Worm (Caenorhabditis elegans) whole organism, L1 larva: Measurements from ENCODE around the gene cal-8.
A peak's percentile ranks its signal among the peaks of the same experiment; 100 is the strongest.

Source experiments
- C04F5.9 ChIP-seq: sonication (generic microtip); optimal IDR thresholded peaks from 2 replicates; lab custom pipeline; 2016; ENCODE audit warnings: missing genetic modification characterization, missing compliant biosample characterization
- F16B12.6 ChIP-seq: fragments of 150-350 bp; optimal IDR thresholded peaks from 2 replicates; lab custom pipeline; 2014; ENCODE audit warnings: missing biosample characterization, missing genetic modification characterization
- alr-1 ChIP-seq: fragments of 200-800 bp; sonication (Bioruptor generic); optimal IDR thresholded peaks from 2 replicates; lab custom pipeline; 2018; ENCODE audit warnings: borderline replicate concordance, mild to moderate bottlenecking, missing genetic modification characterization, missing compliant biosample characterization
- ama-1 ChIP-seq: fragments of 150-350 bp; optimal IDR thresholded peaks from 2 replicates; lab custom pipeline; 2014
- blmp-1 ChIP-seq: fragments of 150-350 bp; optimal IDR thresholded peaks from 2 replicates; lab custom pipeline; 2014; ENCODE audit warnings: missing biosample characterization, missing genetic modification characterization
- ceh-82 ChIP-seq, 3 experiments: fragments of 150-350 bp in 1 of 3; sonication (generic microtip) in 2 of 3; optimal IDR thresholded peaks; 2 replicates each; lab custom pipeline; 2014 to 2017; ENCODE audit warnings: missing biosample characterization in 3 of 3, missing genetic modification characterization in 3 of 3
- ces-1 ChIP-seq: fragments of 150-350 bp; optimal IDR thresholded peaks from 2 replicates; lab custom pipeline; 2014; ENCODE audit warnings: missing biosample characterization, missing genetic modification reagents, missing genetic modification characterization
- dpl-1 ChIP-seq, 3 experiments: fragments of 150-350 bp in 2 of 3; sonication (generic microtip) in 1 of 3; optimal IDR thresholded peaks; 2 replicates each; lab custom pipeline; 2014 to 2017; ENCODE audit warnings: missing biosample characterization in 3 of 3, missing genetic modification characterization in 3 of 3, missing genetic modification reagents in 3 of 3
- efl-1 ChIP-seq, 4 experiments: fragments of 150-350 bp; optimal IDR thresholded peaks in 3 of 4; peaks in 1 of 4; 1 replicate in 1 of 4; 2 replicates in 3 of 4; lab custom pipeline; 2014; ENCODE audit warnings: missing biosample characterization in 2 of 4, missing genetic modification characterization in 2 of 4, missing genetic modification reagents in 2 of 4
- egl-27 ChIP-seq, 2 experiments: fragments of 150-350 bp in 1 of 2; sonication (generic microtip); optimal IDR thresholded peaks; 3 replicates each; lab custom pipeline; 2017 to 2018; ENCODE audit warnings: missing biosample characterization in 2 of 2, missing genetic modification characterization in 2 of 2, missing genetic modification reagents in 2 of 2
- elt-2 ChIP-seq: sonication (generic microtip); optimal IDR thresholded peaks from 2 replicates; lab custom pipeline; 2016; ENCODE audit warnings: missing genetic modification characterization, mild to moderate bottlenecking, inconsistent platforms, missing compliant biosample characterization, missing genetic modification reagents
- fkh-10 ChIP-seq: sonication (generic microtip); optimal IDR thresholded peaks from 2 replicates; lab custom pipeline; 2017; ENCODE audit warnings: missing biosample characterization, missing genetic modification reagents, missing genetic modification characterization
- fkh-4 ChIP-seq: sonication (generic microtip); optimal IDR thresholded peaks from 2 replicates; lab custom pipeline; 2016; ENCODE audit warnings: missing compliant biosample characterization, missing genetic modification characterization, borderline replicate concordance
- hlh-4 ChIP-seq: sonication (generic microtip); optimal IDR thresholded peaks from 2 replicates; lab custom pipeline; 2016; ENCODE audit warnings: mild to moderate bottlenecking, missing genetic modification characterization, missing compliant biosample characterization
- hpl-2 ChIP-seq: fragments of 150-350 bp; optimal IDR thresholded peaks from 2 replicates; lab custom pipeline; 2014; ENCODE audit warnings: missing biosample characterization, missing genetic modification reagents, missing genetic modification characterization
- lin-13 ChIP-seq: fragments of 150-350 bp; optimal IDR thresholded peaks from 2 replicates; lab custom pipeline; 2014; ENCODE audit warnings: missing biosample characterization, missing genetic modification reagents, missing genetic modification characterization
- lin-14 ChIP-seq: fragments of 200-800 bp; sonication (Bioruptor generic); optimal IDR thresholded peaks from 2 replicates; lab custom pipeline; 2018; ENCODE audit warnings: mild to moderate bottlenecking, missing genetic modification characterization, moderate library complexity, missing compliant biosample characterization
- lin-15B ChIP-seq: fragments of 150-350 bp; sonication (generic microtip); optimal IDR thresholded peaks from 3 replicates; lab custom pipeline; 2014; ENCODE audit warnings: missing biosample characterization, missing genetic modification characterization
- lin-35 ChIP-seq, 2 experiments: fragments of 150-350 bp; optimal IDR thresholded peaks; 2 replicates each; lab custom pipeline; 2014; ENCODE audit warnings: missing biosample characterization in 2 of 2, missing genetic modification characterization in 2 of 2, missing genetic modification reagents in 2 of 2
- lin-39 ChIP-seq: fragments of 150-350 bp; optimal IDR thresholded peaks from 2 replicates; lab custom pipeline; 2014; ENCODE audit warnings: missing biosample characterization, missing genetic modification reagents, missing genetic modification characterization
- lsy-2 ChIP-seq, 2 experiments: fragments of 150-350 bp; optimal IDR thresholded peaks; 2 replicates each; lab custom pipeline; 2014; ENCODE audit warnings: missing biosample characterization in 2 of 2, missing genetic modification characterization in 2 of 2
- mab-9 ChIP-seq: fragments of 200-800 bp; sonication (Bioruptor generic); IDR thresholded peaks from 2 replicates; pipeline ENCODE4 v1.3.6; 2022; ENCODE audit warnings: missing genetic modification reagents, missing genetic modification characterization, missing compliant biosample characterization
- mep-1 ChIP-seq: fragments of 150-350 bp; optimal IDR thresholded peaks from 2 replicates; lab custom pipeline; 2014; ENCODE audit warnings: missing biosample characterization, missing genetic modification characterization
- nhr-12 ChIP-seq: sonication (generic microtip); optimal IDR thresholded peaks from 2 replicates; lab custom pipeline; 2017; ENCODE audit warnings: missing biosample characterization, missing genetic modification characterization
- nhr-28 ChIP-seq: fragments of 150-350 bp; optimal IDR thresholded peaks from 2 replicates; lab custom pipeline; 2014; ENCODE audit warnings: missing biosample characterization, missing genetic modification characterization
- nhr-71 ChIP-seq: sonication (generic microtip); optimal IDR thresholded peaks from 2 replicates; lab custom pipeline; 2016; ENCODE audit warnings: mild to moderate bottlenecking, missing genetic modification characterization, moderate library complexity, missing compliant biosample characterization
- nhr-76 ChIP-seq: sonication (generic microtip); optimal IDR thresholded peaks from 2 replicates; lab custom pipeline; 2017; ENCODE audit warnings: missing biosample characterization, missing genetic modification characterization
- nhr-84 ChIP-seq: sonication (generic microtip); optimal IDR thresholded peaks from 2 replicates; lab custom pipeline; 2017; ENCODE audit warnings: missing biosample characterization, missing genetic modification characterization
- nhr-85 ChIP-seq: sonication (generic microtip); peaks from one replicate; lab custom pipeline; 2016; ENCODE audit warnings: missing genetic modification characterization, inconsistent platforms, missing compliant biosample characterization
- nhr-90 ChIP-seq: sonication (generic microtip); optimal IDR thresholded peaks from 2 replicates; lab custom pipeline; 2016; ENCODE audit warnings: mild to moderate bottlenecking, missing genetic modification characterization, missing compliant biosample characterization; ENCODE audit not compliant: poor library complexity
- rnt-1 ChIP-seq: sonication (generic microtip); optimal IDR thresholded peaks from 2 replicates; lab custom pipeline; 2016; ENCODE audit warnings: mild to moderate bottlenecking, missing genetic modification characterization, moderate library complexity, missing compliant biosample characterization
- skn-1 ChIP-seq: fragments of 150-350 bp; optimal IDR thresholded peaks from 2 replicates; lab custom pipeline; 2014; ENCODE audit warnings: missing biosample characterization, missing genetic modification characterization
- snpc-4 ChIP-seq: fragments of 150-350 bp; optimal IDR thresholded peaks from 2 replicates; lab custom pipeline; 2014; ENCODE audit warnings: missing biosample characterization, missing genetic modification characterization
- snu-23 ChIP-seq: sonication (generic microtip); optimal IDR thresholded peaks from 2 replicates; lab custom pipeline; 2016; ENCODE audit warnings: missing genetic modification characterization, missing compliant biosample characterization
- swsn-7 ChIP-seq: sonication (generic microtip); optimal IDR thresholded peaks from 2 replicates; lab custom pipeline; 2016; ENCODE audit warnings: missing genetic modification characterization, missing compliant biosample characterization
- tlp-1 ChIP-seq: fragments of 150-350 bp; optimal IDR thresholded peaks from 2 replicates; lab custom pipeline; 2014; ENCODE audit warnings: missing biosample characterization, missing genetic modification characterization
- xbp-1 ChIP-seq: sonication (generic microtip); optimal IDR thresholded peaks from 2 replicates; lab custom pipeline; 2016; ENCODE audit warnings: missing genetic modification characterization, missing compliant biosample characterization
- zip-4 ChIP-seq: fragments of 200-800 bp; sonication (Bioruptor generic); optimal IDR thresholded peaks from 2 replicates; lab custom pipeline; 2018; ENCODE audit warnings: mild to moderate bottlenecking, missing genetic modification characterization, moderate library complexity, missing compliant biosample characterization
- ztf-11 ChIP-seq, 2 experiments: sonication (generic microtip); optimal IDR thresholded peaks; 2 replicates each; lab custom pipeline; 2016 to 2017; ENCODE audit warnings: missing genetic modification characterization in 2 of 2, missing biosample characterization in 1 of 2, missing compliant biosample characterization in 1 of 2

cal-8 gene

ce11 chrII:5503760-5504159 is 21.9 kb upstream of the cal-8 start, which contains the start of gene cyp-44A1:
cyp-44A1 (plus strand) TSS chrII:5504044.
- TF ChIP-seq mep-1 (tag; lab: Kevin White, UChicago) (no peak), alr-1 (tag; lab: Kevin White, UChicago) (no peak), lsy-2 (tag; optimal IDR thresholded peaks at IDR 0.05; lab: Kevin White, UChicago) (no peak), nhr-12 (tag; lab: Kevin White, UChicago) (no peak), elt-2 (tag; lab: Kevin White, UChicago) (peak; percentile 40), zip-4 (GFP tag; lab: Kevin White, UChicago) (no peak), fkh-4 (no peak)

DNA sequence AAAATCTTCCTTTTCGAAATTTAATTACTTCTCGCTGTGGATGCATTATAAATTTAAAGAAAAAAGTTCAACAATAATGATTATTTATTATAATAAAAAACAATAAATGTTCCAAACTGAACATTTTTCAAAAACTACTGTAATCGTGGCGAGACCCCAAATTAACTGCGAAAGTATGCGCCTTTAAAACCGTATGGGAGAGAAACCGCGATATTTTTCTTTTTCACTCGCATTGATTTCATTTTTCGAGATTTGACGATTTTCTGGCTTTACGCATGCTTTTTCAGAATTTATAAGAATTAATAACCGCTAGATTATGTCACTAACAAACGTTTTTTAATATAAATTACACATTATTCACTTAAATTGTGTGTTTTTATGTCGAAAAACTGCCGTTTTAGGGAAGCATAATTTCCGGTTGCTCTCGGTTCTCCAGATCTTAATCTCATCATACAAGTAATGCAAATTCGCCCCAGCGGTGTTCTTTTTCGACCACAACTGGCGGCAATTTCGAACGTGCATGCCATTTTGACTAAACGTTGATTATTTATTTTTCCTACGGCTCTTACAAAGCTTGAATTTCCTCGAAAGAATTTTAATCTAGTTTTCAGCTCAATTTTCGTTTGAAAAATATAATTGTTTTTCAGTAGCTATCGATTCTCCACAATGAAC is 19.3 kb upstream of the cal-8 start, which contains the start of gene F12A10.8:
Gene F12A10.8 (minus strand): TSS at position 79 of the 672 bp plus-strand sequence.
- TF ChIP-seq snpc-4, result no peak
- no peak for TF ChIP-seq elt-2 (tag; lab: Kevin White, UChicago)
- peak; percentile 33 for TF ChIP-seq nhr-85 (tag; lab: Kevin White, UChicago)
- TF ChIP-seq ceh-82 (tag; optimal IDR thresholded peaks at IDR 0.05; lab: Kevin White, UChicago), result peak in 1 of 3 experiments; percentile 32
- TF ChIP-seq swsn-7 (tag; lab: Kevin White, UChicago), result no peak
- no peak for TF ChIP-seq fkh-4
- TF ChIP-seq lin-14 (GFP tag; lab: Kevin White, UChicago), result peak; percentile 29
- no peak for TF ChIP-seq ama-1 (lab: Kevin White, UChicago)
- TF ChIP-seq ces-1 (GFP tag; lab: Kevin White, UChicago), result no peak
- TF ChIP-seq blmp-1 (tag; lab: Kevin White, UChicago), result peak; percentile 55
- TF ChIP-seq tlp-1, result no peak
- peak in 1 of 2 experiments; percentile 68 for TF ChIP-seq lsy-2 (tag; optimal IDR thresholded peaks at IDR 0.05; lab: Kevin White, UChicago)
- TF ChIP-seq fkh-10 (GFP tag; lab: Kevin White, UChicago), result no peak
- TF ChIP-seq skn-1 (tag; lab: Kevin White, UChicago), result peak; percentile 17
- peak; percentile 75 to 92 for TF ChIP-seq lin-35 (GFP tag; optimal IDR thresholded peaks at IDR 0.05; lab: Kevin White, UChicago)
- peak; percentile 24 for TF ChIP-seq snu-23 (GFP tag; lab: Kevin White, UChicago)
- TF ChIP-seq nhr-90 (tag; lab: Kevin White, UChicago), result no peak
- TF ChIP-seq efl-1 (optimal IDR thresholded peaks at IDR 0.05; lab: Kevin White, UChicago), result peak; percentile 57 to 83
- peak; percentile 85 to 98 for TF ChIP-seq efl-1 (GFP tag; optimal IDR thresholded peaks at IDR 0.05 in 1 of 2; lab: Kevin White, UChicago)
- TF ChIP-seq dpl-1 (GFP tag; optimal IDR thresholded peaks at IDR 0.05; lab: Kevin White, UChicago), result peak; percentile 67 to 87 (median 79)
- TF ChIP-seq lin-13 (GFP tag; lab: Kevin White, UChicago), result no peak
- no peak for TF ChIP-seq nhr-84
- no peak for TF ChIP-seq egl-27 (tag; optimal IDR thresholded peaks at IDR 0.05; lab: Kevin White, UChicago)
- TF ChIP-seq hlh-4, result no peak
- TF ChIP-seq mab-9, result no peak
- no peak for TF ChIP-seq nhr-28 (tag; lab: Kevin White, UChicago)
- no peak for TF ChIP-seq xbp-1 (tag; lab: Kevin White, UChicago)
- TF ChIP-seq F16B12.6 (tag; lab: Kevin White, UChicago), result peak; percentile 30
- no peak for TF ChIP-seq nhr-76 (tag; lab: Kevin White, UChicago)
- TF ChIP-seq C04F5.9, result no peak
- TF ChIP-seq mep-1 (tag; lab: Kevin White, UChicago), result peak; percentile 46
- TF ChIP-seq hpl-2 (GFP tag; lab: Kevin White, UChicago), result no peak
- TF ChIP-seq lin-39 (tag; lab: Kevin White, UChicago), result no peak
- TF ChIP-seq lin-15B, result peak; percentile 67
- no peak for TF ChIP-seq ztf-11 (tag; optimal IDR thresholded peaks at IDR 0.05; lab: Kevin White, UChicago)
- no peak for TF ChIP-seq nhr-71 (tag; lab: Kevin White, UChicago)
- peak; percentile 21 for TF ChIP-seq rnt-1 (tag; lab: Kevin White, UChicago)
